Worm (Caenorhabditis elegans) whole organism, L2 larva: ENCODE measurements around the gene srd-48.

ENCODE experiments used
- R02D3.7 ChIP-seq: fragments of 150-350 bp; optimal IDR thresholded peaks from 2 replicates; lab custom pipeline; 2014; ENCODE audit warnings: missing biosample characterization, missing genetic modification characterization
- ZK546.5 ChIP-seq: sonication (generic microtip); optimal IDR thresholded peaks from 2 replicates; lab custom pipeline; 2017; ENCODE audit warnings: missing biosample characterization, missing genetic modification characterization
- alr-1 ChIP-seq: fragments of 150-350 bp; optimal IDR thresholded peaks from 2 replicates; lab custom pipeline; 2014; ENCODE audit warnings: missing biosample characterization, missing genetic modification characterization
- ama-1 ChIP-seq: fragments of 150-350 bp; optimal IDR thresholded peaks from 2 replicates; lab custom pipeline; 2018; ENCODE audit warnings: inconsistent platforms
- ceh-16 ChIP-seq: fragments of 150-350 bp; optimal IDR thresholded peaks from 2 replicates; lab custom pipeline; 2014; ENCODE audit warnings: missing biosample characterization, missing genetic modification characterization
- gmeb-1 ChIP-seq: fragments of 150-350 bp; optimal IDR thresholded peaks from 2 replicates; lab custom pipeline; 2014; ENCODE audit warnings: missing biosample characterization, missing genetic modification characterization
- nhr-12 ChIP-seq: fragments of 150-350 bp; optimal IDR thresholded peaks from 2 replicates; lab custom pipeline; 2014; ENCODE audit warnings: missing biosample characterization, missing genetic modification characterization
- unc-62 ChIP-seq: fragments of 150-350 bp; optimal IDR thresholded peaks from 2 replicates; lab custom pipeline; 2014; ENCODE audit warnings: missing biosample characterization, missing genetic modification reagents, missing genetic modification characterization
- zag-1 ChIP-seq: fragments of 150-350 bp; optimal IDR thresholded peaks from 2 replicates; lab custom pipeline; 2014; ENCODE audit warnings: missing biosample characterization, missing genetic modification characterization
- ztf-11 ChIP-seq: sonication (generic microtip); optimal IDR thresholded peaks from 2 replicates; lab custom pipeline; 2017; ENCODE audit warnings: missing biosample characterization, missing genetic modification characterization

ce11 chrX:12294263-12294662 is 41.6 kb upstream of the srd-48 start, which contains the start of gene W06D11.1:
- TF ChIP-seq nhr-12 (no peak), ama-1 (lab: Kevin White, UChicago) (no peak), R02D3.7 (tag; lab: Kevin White, UChicago) (no peak), gmeb-1 (tag; lab: Kevin White, UChicago) (no peak), zag-1 (tag; lab: Kevin White, UChicago) (no peak), unc-62 (GFP tag; lab: Kevin White, UChicago) (no peak), ceh-16 (tag; lab: Kevin White, UChicago) (no peak), ZK546.5 (tag; lab: Kevin White, UChicago) (no peak), ztf-11 (tag; lab: Kevin White, UChicago) (no peak), alr-1 (tag; lab: Kevin White, UChicago) (no peak)
